Fruit fly (Drosophila melanogaster) whole organism, embryonic: ENCODE results near the gene CSN1b.

Source experiments
- Adf1 ChIP-seq: fragments of 200-800 bp; sonication (Bioruptor generic); IDR thresholded peaks from 2 replicates; pipeline ENCODE4 v1.3.6; 2022; ENCODE audit warnings: missing biosample characterization, missing genetic modification characterization
- Bdp1 ChIP-seq: fragments of 200-800 bp; sonication (Bioruptor generic); optimal IDR thresholded peaks from 3 replicates; lab custom pipeline; 2016; ENCODE audit warnings: missing biosample characterization, missing genetic modification characterization
- CG1024 ChIP-seq: fragments of 200-800 bp; sonication (Bioruptor generic); IDR thresholded peaks from 2 replicates; pipeline ENCODE4 v1.3.6; 2022; ENCODE audit warnings: missing biosample characterization, missing genetic modification characterization
- CG12155 ChIP-seq: fragments of 200-800 bp; sonication (Bioruptor generic); optimal IDR thresholded peaks from 3 replicates; lab custom pipeline; 2016; ENCODE audit warnings: missing biosample characterization, missing genetic modification characterization
- CG14050 ChIP-seq: fragments of 200-800 bp; sonication (Bioruptor generic); IDR thresholded peaks from 3 replicates; pipeline ENCODE4 v1.3.6; 2022; ENCODE audit warnings: missing biosample characterization, missing genetic modification characterization
- CG14441 ChIP-seq: fragments of 200-800 bp; sonication (Bioruptor generic); IDR thresholded peaks from 2 replicates; pipeline ENCODE4 v1.3.6; 2022; ENCODE audit warnings: missing biosample characterization, missing genetic modification characterization
- CG2116 ChIP-seq: fragments of 200-800 bp; sonication (Bioruptor generic); optimal IDR thresholded peaks from 3 replicates; lab custom pipeline; 2018; ENCODE audit warnings: missing biosample characterization, mild to moderate bottlenecking, missing genetic modification characterization
- CG2678 ChIP-seq: fragments of 200-800 bp; sonication (Bioruptor generic); optimal IDR thresholded peaks from 3 replicates; lab custom pipeline; 2019; ENCODE audit warnings: missing biosample characterization, mild to moderate bottlenecking, missing genetic modification characterization, moderate library complexity
- CG33213 ChIP-seq: fragments of 200-800 bp; sonication (Bioruptor generic); optimal IDR thresholded peaks from 3 replicates; lab custom pipeline; 2016; ENCODE audit warnings: missing biosample characterization, missing genetic modification characterization
- CG3847 ChIP-seq: fragments of 200-800 bp; sonication (Bioruptor generic); IDR thresholded peaks from 2 replicates; pipeline ENCODE4 v1.3.6; 2022; ENCODE audit warnings: missing biosample characterization, missing genetic modification characterization
- CG4328 ChIP-seq: fragments of 200-800 bp; sonication (Bioruptor generic); optimal IDR thresholded peaks from 3 replicates; lab custom pipeline; 2017; ENCODE audit warnings: missing biosample characterization, missing genetic modification reagents, missing genetic modification characterization
- CG6254 ChIP-seq: fragments of 200-800 bp; sonication (Bioruptor generic); optimal IDR thresholded peaks from 3 replicates; lab custom pipeline; 2017; ENCODE audit warnings: mild to moderate bottlenecking, missing biosample characterization, missing genetic modification reagents, missing genetic modification characterization
- CG6765 ChIP-seq: fragments of 200-800 bp; sonication (Bioruptor generic); optimal IDR thresholded peaks from 3 replicates; lab custom pipeline; 2017; ENCODE audit warnings: missing biosample characterization, mild to moderate bottlenecking, missing genetic modification characterization
- CG7963 ChIP-seq: fragments of 200-800 bp; sonication (Bioruptor generic); IDR thresholded peaks from 3 replicates; pipeline ENCODE4 v1.3.6; 2022; ENCODE audit warnings: missing biosample characterization, missing genetic modification characterization; ENCODE audit not compliant: partially characterized antibody
- CG7987 ChIP-seq: fragments of 200-800 bp; sonication (Bioruptor generic); optimal IDR thresholded peaks from 2 replicates; lab custom pipeline; 2018; ENCODE audit warnings: missing biosample characterization, mild to moderate bottlenecking, missing genetic modification characterization, moderate library complexity
- CG8924 ChIP-seq: fragments of 200-800 bp; optimal IDR thresholded peaks from 3 replicates; lab custom pipeline; 2019; ENCODE audit warnings: missing biosample characterization, mild to moderate bottlenecking, missing genetic modification characterization, moderate library complexity
- CG9609 ChIP-seq: fragments of 200-800 bp; sonication (Bioruptor generic); optimal IDR thresholded peaks from 3 replicates; lab custom pipeline; 2016; ENCODE audit warnings: missing biosample characterization, missing genetic modification characterization
- CrebB ChIP-seq: fragments of 200-800 bp; sonication (Bioruptor generic); optimal IDR thresholded peaks from 3 replicates; lab custom pipeline; 2018; ENCODE audit warnings: missing biosample characterization, mild to moderate bottlenecking, missing genetic modification characterization
- Dll ChIP-seq: fragments of 200-800 bp; sonication (Bioruptor generic); IDR thresholded peaks from 4 replicates; pipeline ENCODE4 v1.3.6; 2022; ENCODE audit warnings: missing biosample characterization, missing genetic modification characterization; ENCODE audit not compliant: partially characterized antibody
- E2f1 ChIP-seq: fragments of 200-800 bp; sonication (Bioruptor generic); IDR thresholded peaks from 2 replicates; pipeline ENCODE4 v1.3.6; 2022; ENCODE audit warnings: missing biosample characterization, missing genetic modification characterization
- Lhr ChIP-seq: fragments of 200-800 bp; sonication (Bioruptor generic); optimal IDR thresholded peaks from 3 replicates; lab custom pipeline; 2017; ENCODE audit warnings: mild to moderate bottlenecking, missing biosample characterization, missing genetic modification reagents, missing genetic modification characterization
- Mes4 ChIP-seq: fragments of 200-800 bp; sonication (Bioruptor generic); optimal IDR thresholded peaks from 2 replicates; lab custom pipeline; 2016; ENCODE audit warnings: missing biosample characterization, missing genetic modification characterization
- Sin3A ChIP-seq: fragments of >200 bp; optimal IDR thresholded peaks from 2 replicates; lab custom pipeline; 2018
- Sox102F ChIP-seq: fragments of 200-800 bp; sonication (Bioruptor generic); optimal IDR thresholded peaks from 2 replicates; lab custom pipeline; 2018; ENCODE audit warnings: missing biosample characterization, mild to moderate bottlenecking, missing genetic modification characterization, moderate library complexity
- Sry-δ ChIP-seq: fragments of 200-800 bp; sonication (Bioruptor generic); optimal IDR thresholded peaks from 2 replicates; lab custom pipeline; 2016; ENCODE audit warnings: missing biosample characterization, missing genetic modification characterization
- Trl ChIP-seq, 3 experiments: fragments of >200 bp in 2 of 3; fragments of 200-800 bp in 1 of 3; sonication (Bioruptor generic) in 1 of 3; optimal IDR thresholded peaks; 2 replicates in 1 of 3; 3 replicates in 2 of 3; lab custom pipeline; 2016 to 2017; ENCODE audit warnings: missing biosample characterization in 1 of 3, missing genetic modification characterization in 1 of 3
- YL-1 ChIP-seq: fragments of 200-800 bp; sonication (Bioruptor generic); optimal IDR thresholded peaks from 3 replicates; lab custom pipeline; 2017; ENCODE audit warnings: missing biosample characterization, mild to moderate bottlenecking, missing genetic modification characterization
- aop ChIP-seq: fragments of 200-800 bp; sonication (Bioruptor generic); IDR thresholded peaks from 2 replicates; pipeline ENCODE4 v1.3.6; 2022; ENCODE audit warnings: missing biosample characterization, missing genetic modification characterization
- bcd ChIP-seq: fragments of 200-800 bp; sonication (Bioruptor generic); optimal IDR thresholded peaks from 2 replicates; lab custom pipeline; 2017; ENCODE audit warnings: missing biosample characterization, mild to moderate bottlenecking, missing genetic modification characterization
- cas ChIP-seq: fragments of 200-800 bp; sonication (Bioruptor generic); IDR thresholded peaks from 2 replicates; pipeline ENCODE4 v1.3.6; 2022; ENCODE audit warnings: missing biosample characterization, missing genetic modification characterization
- chif ChIP-seq, 2 experiments: fragments of 200-800 bp; sonication (Bioruptor generic); optimal IDR thresholded peaks; 3 replicates each; lab custom pipeline; 2016; ENCODE audit warnings: missing biosample characterization in 2 of 2, missing genetic modification characterization in 2 of 2
- chinmo ChIP-seq: fragments of 200-800 bp; sonication (Bioruptor generic); IDR thresholded peaks from 4 replicates; pipeline ENCODE4 v1.3.6; 2022; ENCODE audit warnings: missing biosample characterization, missing genetic modification characterization; ENCODE audit not compliant: partially characterized antibody
- cwo ChIP-seq: fragments of 200-800 bp; sonication (Bioruptor generic); optimal IDR thresholded peaks from 3 replicates; lab custom pipeline; 2017; ENCODE audit warnings: missing biosample characterization, missing genetic modification characterization, mild to moderate bottlenecking, moderate library complexity, missing genetic modification reagents
- da ChIP-seq: fragments of 200-800 bp; sonication (Bioruptor generic); optimal IDR thresholded peaks from 2 replicates; lab custom pipeline; 2016; ENCODE audit warnings: missing biosample characterization, missing genetic modification characterization
- dimm ChIP-seq: fragments of 200-800 bp; sonication (Bioruptor generic); IDR thresholded peaks from 2 replicates; pipeline ENCODE4 v1.3.6; 2022; ENCODE audit warnings: missing biosample characterization, missing genetic modification characterization
- eve ChIP-seq, 2 experiments: fragments of >200 bp; optimal IDR thresholded peaks; 2 replicates each; lab custom pipeline; 2017; ENCODE audit warnings: missing biosample characterization in 2 of 2, missing genetic modification characterization in 2 of 2
- fd64A ChIP-seq: fragments of 200-800 bp; sonication (Bioruptor generic); optimal IDR thresholded peaks from 3 replicates; lab custom pipeline; 2018; ENCODE audit warnings: missing biosample characterization, mild to moderate bottlenecking, missing genetic modification characterization
- kni ChIP-seq: fragments of 200-800 bp; sonication (Bioruptor generic); optimal IDR thresholded peaks from 3 replicates; lab custom pipeline; 2017; ENCODE audit warnings: mild to moderate bottlenecking, missing biosample characterization, missing genetic modification reagents, missing genetic modification characterization
- nerfin-2 ChIP-seq: fragments of 200-800 bp; sonication (Bioruptor generic); IDR thresholded peaks from 2 replicates; pipeline ENCODE4 v1.3.6; 2022; ENCODE audit warnings: missing biosample characterization, missing genetic modification characterization; ENCODE audit not compliant: partially characterized antibody
- pfk ChIP-seq: fragments of 200-800 bp; sonication (Bioruptor generic); optimal IDR thresholded peaks from 2 replicates; lab custom pipeline; 2018; ENCODE audit warnings: missing biosample characterization, mild to moderate bottlenecking, missing genetic modification characterization, moderate library complexity
- prd ChIP-seq, 3 experiments: fragments of >200 bp in 2 of 3; fragments of 200-800 bp in 1 of 3; sonication (Bioruptor generic) in 1 of 3; optimal IDR thresholded peaks in 2 of 3; IDR thresholded peaks in 1 of 3; 2 replicates in 2 of 3; 3 replicates in 1 of 3; pipeline versions ENCODE4 v1.3.6 to Lab custom; 2017 to 2022; ENCODE audit warnings: missing biosample characterization in 1 of 3, missing genetic modification characterization in 1 of 3
- run ChIP-seq: fragments of 200-800 bp; sonication (Bioruptor generic); optimal IDR thresholded peaks from 3 replicates; lab custom pipeline; 2018; ENCODE audit warnings: missing biosample characterization, mild to moderate bottlenecking, missing genetic modification characterization
- schlank ChIP-seq: fragments of 200-800 bp; sonication (Bioruptor generic); optimal IDR thresholded peaks from 2 replicates; lab custom pipeline; 2018; ENCODE audit warnings: missing biosample characterization, mild to moderate bottlenecking, missing genetic modification characterization
- sr ChIP-seq: fragments of 200-800 bp; sonication (Bioruptor generic); IDR thresholded peaks from 3 replicates; pipeline ENCODE4 v1.3.6; 2022; ENCODE audit warnings: missing biosample characterization, missing genetic modification characterization
- tap ChIP-seq: fragments of 200-800 bp; optimal IDR thresholded peaks from 3 replicates; lab custom pipeline; 2019; ENCODE audit warnings: missing biosample characterization, mild to moderate bottlenecking, missing genetic modification characterization, moderate library complexity
- tx ChIP-seq: fragments of 200-800 bp; sonication (Bioruptor generic); optimal IDR thresholded peaks from 2 replicates; lab custom pipeline; 2016; ENCODE audit warnings: missing biosample characterization, missing genetic modification characterization
- zen2 ChIP-seq: fragments of 200-800 bp; sonication (Bioruptor generic); IDR thresholded peaks from 3 replicates; pipeline ENCODE4 v1.3.6; 2022; ENCODE audit warnings: missing biosample characterization, missing genetic modification characterization; ENCODE audit not compliant: partially characterized antibody
- zfh1 ChIP-seq: fragments of 200-800 bp; sonication (Bioruptor generic); IDR thresholded peaks from 3 replicates; pipeline ENCODE4 v1.3.6; 2022; ENCODE audit warnings: missing biosample characterization, missing genetic modification characterization

The CSN1b gene

dm6 chr3L:18869035-18869826, 35.5 kb downstream of the CSN1b start, which contains the start of gene Grx1 (continued):
- TF ChIP-seq zen2 (GFP tag; lab: Robert Waterston, UW) (no peak), Adf1 (GFP tag; lab: Robert Waterston, UW) (no peak; the same call in 1 of the 2 replicates), YL-1 (GFP tag; lab: Kevin White, UChicago) (peak; percentile 28), CrebB (tag; lab: Kevin White, UChicago) (peak; percentile 38), Dll (GFP tag; lab: Robert Waterston, UW) (no peak), Sin3A (no peak), Trl (optimal IDR thresholded peaks at IDR 0.05; lab: Kevin White, UChicago) (no peak), Trl (GFP tag; optimal IDR thresholded peaks at IDR 0.05; lab: Kevin White, UChicago) (peak; percentile 23), CG2678 (tag; lab: Kevin White, UChicago) (peak; percentile 63), fd64A (GFP tag; lab: Kevin White, UChicago) (peak; percentile 7), nerfin-2 (GFP tag; lab: Robert Waterston, UW) (no peak), eve (GFP tag; optimal IDR thresholded peaks at IDR 0.05; lab: Kevin White, UChicago) (no peak), E2f1 (GFP tag; lab: Robert Waterston, UW) (no peak), CG1024 (GFP tag; lab: Robert Waterston, UW) (no peak), cwo (GFP tag; lab: Kevin White, UChicago) (peak; percentile 14), Sox102F (peak; percentile 54), CG8924 (tag; lab: Kevin White, UChicago) (peak; percentile 63), run (tag; lab: Kevin White, UChicago) (no peak), Bdp1 (GFP tag; lab: Kevin White, UChicago) (peak; percentile 8), aop (GFP tag; lab: Robert Waterston, UW) (no peak), Sry-δ (GFP tag; lab: Kevin White, UChicago) (peak; percentile 4), schlank (no peak), chinmo (GFP tag; lab: Robert Waterston, UW) (no peak), prd (optimal IDR thresholded peaks at IDR 0.05; lab: Kevin White, UChicago) (no peak), prd (GFP tag; IDR thresholded peaks at IDR 0.05; lab: Robert Waterston, UW) (peak; percentile 46; the same call in 1 of the 3 replicates), CG33213 (GFP tag; lab: Kevin White, UChicago) (no peak), CG2116 (peak; percentile 66), bcd (GFP tag; lab: Kevin White, UChicago) (peak; percentile 25), zfh1 (GFP tag; lab: Robert Waterston, UW) (peak; percentile 59; the same call in 1 of the 3 replicates), tx (GFP tag; lab: Kevin White, UChicago) (peak; percentile 9), chif (GFP tag; optimal IDR thresholded peaks at IDR 0.05; lab: Kevin White, UChicago) (peak; percentile 38 to 49), cas (GFP tag; lab: Robert Waterston, UW) (no peak), Lhr (peak; percentile 15), CG3847 (peak; percentile 48), tap (tag; lab: Kevin White, UChicago) (peak; percentile 61), Mes4 (GFP tag; lab: Kevin White, UChicago) (peak; percentile 38), CG7987 (no peak), sr (no peak), pfk (GFP tag; lab: Kevin White, UChicago) (no peak), CG6765 (GFP tag; lab: Kevin White, UChicago) (peak; percentile 61), kni (GFP tag; lab: Kevin White, UChicago) (no peak), CG14441 (GFP tag; lab: Robert Waterston, UW) (peak; percentile 47), CG6254 (no peak), CG12155 (peak; percentile 54), da (GFP tag; lab: Kevin White, UChicago) (no peak), dimm (GFP tag; lab: Robert Waterston, UW) (no peak), CG14050 (GFP tag; lab: Robert Waterston, UW) (peak; percentile 24; the same call in 1 of the 3 replicates), CG4328 (GFP tag; lab: Kevin White, UChicago) (peak; percentile 43), CG7963 (GFP tag; lab: Robert Waterston, UW) (no peak), CG9609 (peak; percentile 14)
